Fruit fly (Drosophila melanogaster) S2 (cell line): ENCODE data around the gene Pif1B.

Experiments
- CG8478 ChIP-seq: fragments of >200 bp; optimal IDR thresholded peaks from 2 replicates; lab custom pipeline; 2018
- CTCF ChIP-seq, 2 experiments: fragments of >200 bp; optimal IDR thresholded peaks; 2 replicates each; lab custom pipeline; 2018

dm6 chr3R:8807048-8807447 lies 6.1 kb upstream of the Pif1B start:
- TF ChIP-seq CG8478 (lab: Kevin White, UChicago) (no peak), CTCF (optimal IDR thresholded peaks at IDR 0.05; lab: Kevin White, UChicago) (no peak)
